Fruit fly (Drosophila melanogaster): ENCODE results near the gene PTPMT1.

The PTPMT1 gene

DNA sequence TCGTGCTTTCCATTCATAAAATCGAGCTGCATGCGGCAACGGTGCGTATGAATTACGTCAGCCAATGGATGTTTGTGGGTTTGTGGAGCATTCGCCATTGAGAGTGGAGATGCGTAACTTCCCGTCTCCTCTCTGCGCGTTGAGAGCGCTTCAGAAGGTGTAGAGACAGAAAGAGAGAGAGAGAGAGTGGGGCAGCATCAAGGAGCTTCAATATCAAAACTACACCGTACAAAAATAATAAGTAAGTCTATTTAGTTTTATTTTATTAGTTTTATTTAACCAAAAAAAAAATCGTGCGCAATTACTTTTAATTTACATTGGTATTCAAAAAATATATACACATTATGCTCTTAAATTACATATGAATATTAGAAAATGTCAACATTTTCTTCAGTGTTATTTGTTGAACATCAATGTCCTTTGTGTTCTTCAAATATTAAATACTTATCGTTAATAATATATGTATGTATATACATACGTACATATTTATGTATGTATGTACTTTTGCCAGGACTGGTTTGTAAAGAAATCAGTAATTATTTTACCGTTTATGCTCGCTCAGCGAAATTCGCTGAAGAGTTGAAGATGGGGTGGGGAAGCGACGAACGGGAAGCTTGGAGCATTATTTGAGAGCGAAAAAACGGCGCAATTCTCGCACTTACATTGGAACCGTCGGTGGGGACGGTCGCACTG, 35.3 kb upstream of the PTPMT1 start, which contains the start of gene CG10365 (continued):
- TF ChIP-seq CG5953 (GFP tag; IDR thresholded peaks at IDR 0.05), result peak; percentile 63; the same call in 1 of the 2 replicates
- TF ChIP-seq CG13287 (GFP tag; IDR thresholded peaks at IDR 0.05; ENCODE audit: partially characterized antibody), result no peak
- peak; percentile 40 for TF ChIP-seq CG15696 (tag; optimal IDR thresholded peaks at IDR 0.05)
- TF ChIP-seq CG15073 (GFP tag; optimal IDR thresholded peaks at IDR 0.05), result no peak
- TF ChIP-seq peb (GFP tag; IDR thresholded peaks at IDR 0.05), result peak; percentile 24; the same call in 1 of the 2 replicates
- TF ChIP-seq Abd-B (GFP tag; optimal IDR thresholded peaks at IDR 0.05), result peak; percentile 43
- peak; percentile 3 for TF ChIP-seq CG4617 (GFP tag; optimal IDR thresholded peaks at IDR 0.05; ENCODE audit: borderline replicate concordance)
- peak; percentile 70 for TF ChIP-seq CG5180 (GFP tag; optimal IDR thresholded peaks at IDR 0.05)
- peak; percentile 75 for TF ChIP-seq Fer2 (tag; optimal IDR thresholded peaks at IDR 0.05)
- no peak for TF ChIP-seq HLH4C (GFP tag; IDR thresholded peaks at IDR 0.05; ENCODE audit: partially characterized antibody)
- no peak; the same call in 1 of the 2 replicates for TF ChIP-seq chm (GFP tag; IDR thresholded peaks at IDR 0.05)
- TF ChIP-seq CG5245 (GFP tag; optimal IDR thresholded peaks at IDR 0.05), result peak; percentile 65
- TF ChIP-seq Myb (GFP tag; optimal IDR thresholded peaks at IDR 0.05), result no peak
- TF ChIP-seq mirr (GFP tag; optimal IDR thresholded peaks at IDR 0.05), result no peak
- peak; percentile 93 for TF ChIP-seq unpg (GFP tag; optimal IDR thresholded peaks at IDR 0.05)
- TF ChIP-seq Dp (GFP tag; optimal IDR thresholded peaks at IDR 0.05), result no peak
- TF ChIP-seq Hr78 (GFP tag; optimal IDR thresholded peaks at IDR 0.05), result peak in 1 of 2 experiments; percentile 33
- TF ChIP-seq CG33213 (GFP tag; optimal IDR thresholded peaks at IDR 0.05), result no peak
- TF ChIP-seq BtbVII (GFP tag; optimal IDR thresholded peaks at IDR 0.05), result peak; percentile 89
- no peak for TF ChIP-seq sna (GFP tag; IDR thresholded peaks at IDR 0.05; ENCODE audit: partially characterized antibody)
- TF ChIP-seq maf-S (GFP tag; optimal IDR thresholded peaks at IDR 0.05), result no peak
- peak; percentile 96 for TF ChIP-seq CG2678 (tag; optimal IDR thresholded peaks at IDR 0.05)
- peak; percentile 95 for TF ChIP-seq CG18599 (GFP tag; optimal IDR thresholded peaks at IDR 0.05)
- no peak for TF ChIP-seq CG11723 (GFP tag; optimal IDR thresholded peaks at IDR 0.05)
- TF ChIP-seq tin (GFP tag; optimal IDR thresholded peaks at IDR 0.05), result peak; percentile 67
- TF ChIP-seq CG11696 (GFP tag; IDR thresholded peaks at IDR 0.05), result peak; percentile 70
- peak; percentile 57 for TF ChIP-seq slou (GFP tag; optimal IDR thresholded peaks at IDR 0.05)
- no peak for TF ChIP-seq CG2202 (tag; optimal IDR thresholded peaks at IDR 0.05)
- peak; percentile 76 for TF ChIP-seq sisA (GFP tag; IDR thresholded peaks at IDR 0.05)
- peak; percentile 40 for TF ChIP-seq Deaf1 (tag; optimal IDR thresholded peaks at IDR 0.05)
- TF ChIP-seq nerfin-2 (GFP tag; IDR thresholded peaks at IDR 0.05; ENCODE audit: partially characterized antibody), result no peak
- peak; percentile 88 for TF ChIP-seq CG32767 (GFP tag; IDR thresholded peaks at IDR 0.05)
- TF ChIP-seq H15 (GFP tag; IDR thresholded peaks at IDR 0.05), result peak; percentile 67
- peak; percentile 23 for TF ChIP-seq cato (GFP tag; optimal IDR thresholded peaks at IDR 0.05; ENCODE audit: borderline replicate concordance)
- no peak for TF ChIP-seq Opbp (GFP tag; IDR thresholded peaks at IDR 0.05; ENCODE audit: partially characterized antibody)
- peak; percentile 58 for TF ChIP-seq CG18476 (GFP tag; optimal IDR thresholded peaks at IDR 0.05)
- peak; percentile 32 for TF ChIP-seq CG31388 (GFP tag; optimal IDR thresholded peaks at IDR 0.05)
- peak; percentile 32; the same call in 1 of the 2 replicates for TF ChIP-seq CG10321 (GFP tag; IDR thresholded peaks at IDR 0.05)
- TF ChIP-seq abd-A (tag; optimal IDR thresholded peaks at IDR 0.05), result peak; percentile 68
- no peak for TF ChIP-seq fu2 (GFP tag; optimal IDR thresholded peaks at IDR 0.05)
- TF ChIP-seq CG15601 (tag; optimal IDR thresholded peaks at IDR 0.05), result peak; percentile 70
- peak; percentile 72 for TF ChIP-seq org-1 (GFP tag; optimal IDR thresholded peaks at IDR 0.05)
- TF ChIP-seq pfk (GFP tag; optimal IDR thresholded peaks at IDR 0.05), result no peak
- TF ChIP-seq CG8944 (GFP tag; optimal IDR thresholded peaks at IDR 0.05), result no peak
- TF ChIP-seq CG18011 (GFP tag; optimal IDR thresholded peaks at IDR 0.05), result peak; percentile 34
- no peak for TF ChIP-seq CG4360 (GFP tag; IDR thresholded peaks at IDR 0.05)
- TF ChIP-seq CG11504 (tag; optimal IDR thresholded peaks at IDR 0.05), result peak; percentile 95
- no peak for TF ChIP-seq CG7963 (GFP tag; IDR thresholded peaks at IDR 0.05; ENCODE audit: partially characterized antibody)
